Fruit fly (Drosophila melanogaster) whole organism, wandering third instar larva: ENCODE results near the gene CG5961.

Experiments
- CG9705 ChIP-seq: fragments of 200-800 bp; sonication (Bioruptor generic); optimal IDR thresholded peaks from 2 replicates; lab custom pipeline; 2018; ENCODE audit warnings: missing biosample characterization, mild to moderate bottlenecking, missing genetic modification characterization
- Dfd ChIP-seq: fragments of >200 bp; optimal IDR thresholded peaks from 2 replicates; lab custom pipeline; 2017; ENCODE audit warnings: missing biosample characterization, missing genetic modification characterization
- Hr83 ChIP-seq: fragments of 200-300 bp; sonication (Bioruptor generic); optimal IDR thresholded peaks from 2 replicates; lab custom pipeline; 2016; ENCODE audit warnings: missing biosample characterization, mild to moderate bottlenecking, missing genetic modification characterization, moderate library complexity; ENCODE audit not compliant: poor library complexity, severe bottlenecking
- Jra ChIP-seq: sonication (Bioruptor generic); optimal IDR thresholded peaks from 2 replicates; lab custom pipeline; 2016; ENCODE audit warnings: missing biosample characterization, missing genetic modification characterization
- Mio ChIP-seq: sonication (Bioruptor generic); optimal IDR thresholded peaks from 2 replicates; lab custom pipeline; 2016; ENCODE audit warnings: missing biosample characterization, missing genetic modification characterization
- N ChIP-seq: fragments of >200 bp; optimal IDR thresholded peaks from 2 replicates; lab custom pipeline; 2018; ENCODE audit warnings: missing biosample characterization, missing external identifiers, missing genetic modification characterization
- OdsH ChIP-seq: fragments of 200-800 bp; sonication (Bioruptor generic); optimal IDR thresholded peaks from 2 replicates; lab custom pipeline; 2016; ENCODE audit warnings: missing biosample characterization, mild to moderate bottlenecking, missing genetic modification characterization
- Rel ChIP-seq, 2 experiments: fragments of 200-800 bp; sonication (Bioruptor generic) in 1 of 2; optimal IDR thresholded peaks; 2 replicates in 1 of 2; 3 replicates in 1 of 2; lab custom pipeline; 2016 to 2019; ENCODE audit warnings: mild to moderate bottlenecking in 2 of 2, missing biosample characterization in 2 of 2, missing genetic modification characterization in 2 of 2, moderate library complexity in 1 of 2
- Sp1 ChIP-seq: fragments of 200-800 bp; sonication (Bioruptor generic); optimal IDR thresholded peaks from 3 replicates; lab custom pipeline; 2019; ENCODE audit warnings: missing biosample characterization, mild to moderate bottlenecking, missing genetic modification characterization, moderate library complexity
- Vsx2 ChIP-seq: fragments of 200-300, 225-300 bp; sonication (Bioruptor generic); optimal IDR thresholded peaks from 2 replicates; lab custom pipeline; 2018; ENCODE audit warnings: missing biosample characterization, missing genetic modification characterization; ENCODE audit not compliant: partially characterized antibody
- br ChIP-seq: fragments of 200-800 bp; sonication (Bioruptor generic); optimal IDR thresholded peaks from 2 replicates; lab custom pipeline; 2016; ENCODE audit warnings: missing biosample characterization, missing genetic modification characterization
- brk ChIP-seq: fragments of 200-800 bp; sonication (Bioruptor generic); optimal IDR thresholded peaks from 2 replicates; lab custom pipeline; 2016; ENCODE audit warnings: missing biosample characterization, mild to moderate bottlenecking, missing genetic modification characterization
- dl ChIP-seq, 2 experiments: fragments of 175-275, 200-275 bp in 1 of 2; fragments of 200-275 bp in 1 of 2; sonication (Bioruptor generic); optimal IDR thresholded peaks; lab custom pipeline; 2018; ENCODE audit warnings: mild to moderate bottlenecking in 2 of 2, missing biosample characterization in 2 of 2, missing genetic modification characterization in 2 of 2, moderate library complexity in 2 of 2; ENCODE audit not compliant: partially characterized antibody in 2 of 2, insufficient read depth in 1 of 2
- dsf ChIP-seq: sonication (Bioruptor generic); optimal IDR thresholded peaks from 2 replicates; lab custom pipeline; 2016; ENCODE audit warnings: missing biosample characterization, missing genetic modification characterization, borderline replicate concordance
- foxo ChIP-seq, 2 experiments: fragments of 200-800 bp; sonication (Bioruptor generic); optimal IDR thresholded peaks; 2 replicates in 1 of 2; 3 replicates in 1 of 2; lab custom pipeline; 2016 to 2017; ENCODE audit warnings: missing biosample characterization in 2 of 2, missing genetic modification characterization in 2 of 2
- fru ChIP-seq: fragments of 200-800 bp; sonication (Bioruptor generic); optimal IDR thresholded peaks from 3 replicates; lab custom pipeline; 2016; ENCODE audit warnings: missing biosample characterization, mild to moderate bottlenecking, missing genetic modification characterization
- pan ChIP-seq: fragments of >200 bp; optimal IDR thresholded peaks from 2 replicates; lab custom pipeline; 2017
- psq ChIP-seq: fragments of 200-800 bp; sonication (Bioruptor generic); optimal IDR thresholded peaks from 3 replicates; lab custom pipeline; 2017; ENCODE audit warnings: missing biosample characterization, mild to moderate bottlenecking, missing genetic modification characterization, moderate library complexity
- rgr ChIP-seq: fragments of 200-800 bp; sonication (Bioruptor generic); optimal IDR thresholded peaks from 3 replicates; lab custom pipeline; 2016; ENCODE audit warnings: missing biosample characterization, mild to moderate bottlenecking, missing genetic modification characterization
- sage ChIP-seq: fragments of 200-800 bp; sonication (Bioruptor generic); optimal IDR thresholded peaks from 2 replicates; lab custom pipeline; 2016; ENCODE audit warnings: missing biosample characterization, mild to moderate bottlenecking, missing genetic modification characterization

Gene CG5961

dm6 chr3R:12423997-12424396, 36.1 kb downstream of the CG5961 start:
- TF ChIP-seq rgr (peak; percentile 97), N (no peak)

dm6 chr3R:12422379-12422975, 37.6 kb downstream of the CG5961 start, which contains the start of the genes Scgbeta and CG17202:
Gene Scgbeta, minus strand, starts transcription at chr3R:12422429.
Gene CG17202, plus strand, starts transcription at chr3R:12422768.
- TF ChIP-seq Hr83 (GFP tag; lab: Kevin White, UChicago) (peak; percentile 56), Vsx2 (no peak)

- TF ChIP-seq pan (lab: Kevin White, UChicago) = no peak
- TF ChIP-seq Mio (GFP tag; lab: Kevin White, UChicago) = no peak
- peak; percentile 26 for TF ChIP-seq Sp1 (GFP tag; lab: Kevin White, UChicago)
- TF ChIP-seq Hr83 (GFP tag; lab: Kevin White, UChicago) = no peak
- TF ChIP-seq sage = no peak
- no peak for TF ChIP-seq dsf (GFP tag; lab: Kevin White, UChicago)
- TF ChIP-seq Dfd (GFP tag; lab: Kevin White, UChicago) = no peak
- TF ChIP-seq psq (GFP tag; lab: Kevin White, UChicago) = peak; percentile 4
- TF ChIP-seq OdsH (GFP tag; lab: Kevin White, UChicago) = no peak
- TF ChIP-seq brk (GFP tag; lab: Kevin White, UChicago) = no peak
- TF ChIP-seq br (GFP tag; lab: Kevin White, UChicago) = no peak
- no peak for TF ChIP-seq CG9705 (GFP tag; lab: Kevin White, UChicago)
- TF ChIP-seq Rel (GFP tag; optimal IDR thresholded peaks at IDR 0.05; lab: Kevin White, UChicago) = no peak
- TF ChIP-seq Rel (tag; optimal IDR thresholded peaks at IDR 0.05; lab: Kevin White, UChicago) = peak; percentile 83
These were observed 46.7 kb downstream of the CG5961 start, which contains the start of the genes Dip-C and pps for dm6 chr3R:12413274-12413958. Gene Dip-C, minus strand, starts transcription at chr3R:12413759. Gene pps, plus strand, starts transcription at chr3R:12413828.

dm6 chr3R:12411449-12411848, 48.6 kb downstream of the CG5961 start:
- TF ChIP-seq dl (GFP tag; optimal IDR thresholded peaks at IDR 0.05; lab: Kevin White, UChicago; ENCODE audit: insufficient read depth in 1 of 2, partially characterized antibody in 2 of 2) (no peak), foxo (GFP tag; optimal IDR thresholded peaks at IDR 0.05; lab: Kevin White, UChicago) (no peak), Hr83 (GFP tag; lab: Kevin White, UChicago) (no peak), Jra (GFP tag; lab: Kevin White, UChicago) (no peak), fru (GFP tag; lab: Kevin White, UChicago) (no peak), Sp1 (GFP tag; lab: Kevin White, UChicago) (no peak), br (GFP tag; lab: Kevin White, UChicago) (no peak)
- TF ChIP-seq, all 38 proteins: peak for 0
